Worm (Caenorhabditis elegans) whole organism, young adult: ENCODE results near the gene Y45G5AM.6.

Experiments used
- C17E4.6 ChIP-seq: fragments of 200-800 bp; sonication (Bioruptor generic); IDR thresholded peaks from 2 replicates; pipeline ENCODE4 v1.3.6; 2022; ENCODE audit warnings: missing genetic modification reagents, missing genetic modification characterization, missing compliant biosample characterization
- D2030.7 ChIP-seq: fragments of 200-800 bp; sonication (Bioruptor generic); IDR thresholded peaks from 2 replicates; pipeline ENCODE4 v1.3.6; 2022; ENCODE audit warnings: missing genetic modification reagents, missing genetic modification characterization, missing compliant biosample characterization
- atf-7 ChIP-seq: sonication (generic microtip); optimal IDR thresholded peaks from 2 replicates; lab custom pipeline; 2017; ENCODE audit warnings: mild to moderate bottlenecking, missing genetic modification characterization, missing compliant biosample characterization
- ceh-27 ChIP-seq: fragments of 200-800 bp; sonication (Bioruptor generic); optimal IDR thresholded peaks from 2 replicates; lab custom pipeline; 2018; ENCODE audit warnings: mild to moderate bottlenecking, missing genetic modification characterization, moderate library complexity, missing compliant biosample characterization
- lsy-27 ChIP-seq: sonication (generic microtip); optimal IDR thresholded peaks from 2 replicates; lab custom pipeline; 2017; ENCODE audit warnings: missing genetic modification characterization, mild to moderate bottlenecking, missing compliant biosample characterization, antibody characterized with exemption, missing genotype, borderline replicate concordance; ENCODE audit not compliant: insufficient read depth
- unc-62 ChIP-seq: fragments of 150-350 bp; optimal IDR thresholded peaks from 2 replicates; lab custom pipeline; 2014; ENCODE audit warnings: missing biosample characterization, missing genetic modification reagents, missing genetic modification characterization

DNA sequence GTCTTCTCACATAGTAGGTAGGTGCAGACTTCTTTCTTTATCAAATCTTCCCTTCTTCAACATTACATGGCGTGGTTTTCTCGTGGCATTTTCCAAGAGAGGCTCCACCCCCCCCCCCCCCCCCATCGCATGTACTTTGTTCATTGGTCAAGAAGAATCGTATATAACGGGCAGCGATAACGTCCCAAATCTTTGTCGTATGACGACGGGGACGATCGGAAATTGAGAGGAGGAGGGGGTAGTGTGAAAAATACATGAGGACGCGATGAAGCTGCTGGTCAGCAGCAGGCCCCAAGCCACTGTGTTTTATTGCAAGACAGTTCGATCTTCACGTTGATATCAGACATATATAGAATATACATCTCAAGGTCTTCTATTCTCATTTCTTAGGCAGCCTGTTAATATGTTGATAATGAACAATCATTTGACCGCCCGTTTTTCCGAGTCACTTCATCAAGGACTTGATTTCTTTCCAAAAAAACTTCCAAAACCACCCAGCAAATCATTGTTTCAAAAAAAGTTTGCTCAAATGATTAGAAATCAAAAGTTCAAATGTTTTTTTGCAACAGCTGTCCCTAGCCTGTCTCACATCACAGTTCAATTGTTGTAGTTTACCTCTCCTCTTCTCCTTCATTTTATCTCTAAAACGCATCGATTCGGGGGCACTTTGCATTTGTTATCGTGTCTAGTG lies 34.5 kb upstream of the Y45G5AM.6 start:
- TF ChIP-seq C17E4.6 (GFP tag; lab: Robert Waterston, UW) (no peak), unc-62 (GFP tag; lab: Kevin White, UChicago) (no peak), D2030.7 (GFP tag; lab: Robert Waterston, UW) (no peak), lsy-27 (tag; lab: Kevin White, UChicago) (no peak), atf-7 (tag; lab: Kevin White, UChicago) (peak; percentile 2), ceh-27 (no peak)
